Fruit fly (Drosophila melanogaster) whole organism, pupa: ENCODE data around the gene CG31126.
A peak's percentile ranks its signal among the peaks of the same experiment; 100 is the strongest.

ENCODE experiments used
- CG10348 ChIP-seq: fragments of 200-800 bp; sonication (Bioruptor generic); IDR thresholded peaks from 2 replicates; pipeline ENCODE4 v1.3.6; 2022; ENCODE audit warnings: missing biosample characterization, missing genetic modification characterization
- CG12605 ChIP-seq: fragments of 200-800 bp; sonication (Bioruptor generic); IDR thresholded peaks from 2 replicates; pipeline ENCODE4 v1.3.6; 2022; ENCODE audit warnings: missing biosample characterization, missing genetic modification characterization
- CG13204 ChIP-seq: fragments of 200-800 bp; sonication (Bioruptor generic); optimal IDR thresholded peaks from 2 replicates; lab custom pipeline; 2018; ENCODE audit warnings: missing biosample characterization, mild to moderate bottlenecking, missing genetic modification characterization, moderate library complexity
- CG14655 ChIP-seq: fragments of 200-800 bp; sonication (Bioruptor generic); optimal IDR thresholded peaks from 3 replicates; lab custom pipeline; 2017; ENCODE audit warnings: mild to moderate bottlenecking, missing biosample characterization, missing genetic modification reagents, missing genetic modification characterization
- CG15710 ChIP-seq: fragments of 200-800 bp; sonication (Bioruptor generic); optimal IDR thresholded peaks from 2 replicates; lab custom pipeline; 2018; ENCODE audit warnings: missing biosample characterization, mild to moderate bottlenecking, missing genetic modification characterization, moderate library complexity
- CG17806 ChIP-seq: fragments of 200-800 bp; sonication (Bioruptor generic); optimal IDR thresholded peaks from 2 replicates; lab custom pipeline; 2018; ENCODE audit warnings: missing biosample characterization, mild to moderate bottlenecking, missing genetic modification characterization, moderate library complexity
- CG32121 ChIP-seq: fragments of 200-800 bp; sonication (Bioruptor generic); IDR thresholded peaks from 2 replicates; pipeline ENCODE4 v1.3.6; 2022; ENCODE audit warnings: missing biosample characterization, missing genetic modification characterization
- CG34367 ChIP-seq: fragments of 200-800 bp; sonication (Bioruptor generic); optimal IDR thresholded peaks from 2 replicates; lab custom pipeline; 2018; ENCODE audit warnings: missing biosample characterization, mild to moderate bottlenecking, missing genetic modification characterization
- CG4496 ChIP-seq: fragments of 200-800 bp; sonication (Bioruptor generic); IDR thresholded peaks from 3 replicates; pipeline ENCODE4 v1.3.6; 2022; ENCODE audit warnings: missing biosample characterization, missing genetic modification characterization
- CG8159 ChIP-seq: fragments of 200-800 bp; sonication (Bioruptor generic); optimal IDR thresholded peaks from 3 replicates; lab custom pipeline; 2018; ENCODE audit warnings: missing biosample characterization, mild to moderate bottlenecking, missing genetic modification characterization, moderate library complexity
- CG8301 ChIP-seq: fragments of 200-800 bp; sonication (Bioruptor generic); optimal IDR thresholded peaks from 2 replicates; lab custom pipeline; 2018; ENCODE audit warnings: missing biosample characterization, mild to moderate bottlenecking, missing genetic modification characterization
- CG9948 ChIP-seq: fragments of 200-800 bp; sonication (Bioruptor generic); optimal IDR thresholded peaks from 2 replicates; lab custom pipeline; 2018; ENCODE audit warnings: missing biosample characterization, mild to moderate bottlenecking, missing genetic modification characterization, moderate library complexity
- D1 ChIP-seq: fragments of 200-800 bp; sonication (Bioruptor generic); optimal IDR thresholded peaks from 2 replicates; lab custom pipeline; 2018; ENCODE audit warnings: missing biosample characterization, mild to moderate bottlenecking, missing genetic modification characterization, moderate library complexity
- EcR ChIP-seq: fragments of 200-800 bp; sonication (Bioruptor generic); optimal IDR thresholded peaks from 3 replicates; lab custom pipeline; 2019; ENCODE audit warnings: missing biosample characterization, missing genetic modification characterization, mild to moderate bottlenecking, moderate library complexity, missing genetic modification reagents
- Ets98B ChIP-seq: fragments of 200-800 bp; sonication (Bioruptor generic); IDR thresholded peaks from 2 replicates; pipeline ENCODE4 v1.3.6; 2022; ENCODE audit warnings: missing biosample characterization, missing genetic modification characterization
- Pif1A ChIP-seq: fragments of 200-800 bp; sonication (Bioruptor generic); optimal IDR thresholded peaks from 3 replicates; lab custom pipeline; 2016; ENCODE audit warnings: missing biosample characterization, missing genetic modification characterization
- Pif1B ChIP-seq: fragments of 200-800 bp; sonication (Bioruptor generic); optimal IDR thresholded peaks from 3 replicates; lab custom pipeline; 2016; ENCODE audit warnings: missing biosample characterization, missing genetic modification characterization
- Snoo ChIP-seq: fragments of 200-800 bp; sonication (Bioruptor generic); optimal IDR thresholded peaks from 3 replicates; lab custom pipeline; 2017; ENCODE audit warnings: missing biosample characterization, mild to moderate bottlenecking, missing genetic modification characterization, inconsistent platforms
- fd96Ca ChIP-seq: fragments of 200-800 bp; sonication (Bioruptor generic); IDR thresholded peaks from 3 replicates; pipeline ENCODE4 v1.3.6; 2022; ENCODE audit warnings: missing biosample characterization, missing genetic modification characterization
- gl ChIP-seq: fragments of 200-800 bp; sonication (Bioruptor generic); optimal IDR thresholded peaks from 2 replicates; lab custom pipeline; 2018; ENCODE audit warnings: missing biosample characterization, mild to moderate bottlenecking, missing genetic modification characterization
- rn ChIP-seq: fragments of 200-800 bp; sonication (Bioruptor generic); IDR thresholded peaks from 2 replicates; pipeline ENCODE4 v1.3.6; 2022; ENCODE audit warnings: missing biosample characterization, missing genetic modification characterization

CG31126 gene

dm6 chr3R:24649923-24650322 lies 9.5 kb upstream of the CG31126 start, which contains the start of the genes puf and ash2:
puf (minus strand) TSS chr3R:24650043.
ash2 (plus strand) TSS chr3R:24650125.
- no peak for TF ChIP-seq Pif1A (GFP tag; lab: Kevin White, UChicago)
- TF ChIP-seq CG32121 (GFP tag; lab: Robert Waterston, UW), result no peak
- peak; percentile 47; the same call in 1 of the 3 replicates for TF ChIP-seq CG4496 (GFP tag; lab: Robert Waterston, UW)

- TF ChIP-seq CG9948, result no peak
- no peak for TF ChIP-seq Snoo (tag; lab: Kevin White, UChicago)
- no peak for TF ChIP-seq EcR (GFP tag; lab: Kevin White, UChicago)
- no peak for TF ChIP-seq rn (GFP tag; lab: Robert Waterston, UW)
- no peak for TF ChIP-seq Pif1B (GFP tag; lab: Kevin White, UChicago)
- TF ChIP-seq CG17806, result no peak
- TF ChIP-seq CG34367 (tag; lab: Kevin White, UChicago), result no peak
- TF ChIP-seq CG15710, result no peak
- no peak for TF ChIP-seq CG8301 (tag; lab: Kevin White, UChicago)
- no peak for TF ChIP-seq CG10348
- TF ChIP-seq Ets98B (GFP tag; lab: Robert Waterston, UW), result peak; percentile 71
- TF ChIP-seq CG4496 (GFP tag; lab: Robert Waterston, UW), result no peak; the same call in 1 of the 3 replicates
- peak; percentile 69 for TF ChIP-seq CG12605
- TF ChIP-seq CG14655 (GFP tag; lab: Kevin White, UChicago), result no peak
- TF ChIP-seq CG8159, result no peak
- no peak for TF ChIP-seq Pif1A (GFP tag; lab: Kevin White, UChicago)
- no peak for TF ChIP-seq gl (tag; lab: Kevin White, UChicago)
- TF ChIP-seq D1 (tag; lab: Kevin White, UChicago), result no peak
- TF ChIP-seq fd96Ca (GFP tag; lab: Robert Waterston, UW), result peak; percentile 60; the same call in 2 of the 3 replicates
- TF ChIP-seq CG13204, result no peak
- TF ChIP-seq CG32121 (GFP tag; lab: Robert Waterston, UW), result peak; percentile 68
Measured at dm6 chr3R:24651044-24651459, 8.4 kb upstream of the CG31126 start.

dm6 chr3R:24654770-24655322 lies 4.6 kb upstream of the CG31126 start, which contains the start of the genes CG31125 and CG6695:
CG31125 (minus strand) TSS chr3R:24654820.
CG6695 (plus strand) TSS chr3R:24655160.
- TF ChIP-seq CG32121 (GFP tag; lab: Robert Waterston, UW) (no peak), CG15710 (peak; percentile 40), CG9948 (peak; percentile 6)

dm6 chr3R:24661679-24662411 lies 2.4 kb downstream of the CG31126 start, which contains the start of gene Ppox:
Ppox (minus strand) TSS chr3R:24661851.
- no peak for TF ChIP-seq CG12605
- no peak for TF ChIP-seq gl (tag; lab: Kevin White, UChicago)
- no peak for TF ChIP-seq CG34367 (tag; lab: Kevin White, UChicago)
- TF ChIP-seq Pif1B (GFP tag; lab: Kevin White, UChicago), result no peak
- no peak for TF ChIP-seq Snoo (tag; lab: Kevin White, UChicago)
- no peak for TF ChIP-seq CG8301 (tag; lab: Kevin White, UChicago)
- no peak for TF ChIP-seq Ets98B (GFP tag; lab: Robert Waterston, UW)
- TF ChIP-seq CG32121 (GFP tag; lab: Robert Waterston, UW), result no peak
- no peak for TF ChIP-seq CG14655 (GFP tag; lab: Kevin White, UChicago)
- TF ChIP-seq EcR (GFP tag; lab: Kevin White, UChicago), result no peak
- TF ChIP-seq, all 21 proteins: peak for 0

DNA sequence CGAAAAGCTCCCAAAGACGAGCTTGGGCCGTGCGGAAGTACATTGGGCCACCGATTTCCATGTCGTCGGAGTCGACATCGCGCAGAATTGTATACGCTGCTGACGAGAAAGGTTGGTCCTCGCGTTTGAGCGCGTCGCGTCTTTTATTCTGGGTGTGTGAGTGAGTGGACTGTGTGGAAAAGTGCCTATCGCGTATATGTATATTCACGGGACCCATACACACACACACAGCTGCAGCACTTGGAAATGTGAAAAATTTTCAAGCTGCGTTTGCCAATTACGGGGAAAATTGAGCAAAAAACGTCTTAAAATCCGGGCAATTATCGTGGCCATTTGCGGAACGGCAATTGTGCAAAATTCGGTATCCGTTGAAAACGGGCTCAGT lies 3.0 kb downstream of the CG31126 start, which contains the start of gene slo:
Gene slo (plus strand): TSS at position 80 of the 385 bp plus-strand sequence.
- no peak for TF ChIP-seq CG8301 (tag; lab: Kevin White, UChicago)
- TF ChIP-seq, all 21 proteins: peak for 0

dm6 chr3R:24663044-24663443 lies 3.6 kb downstream of the CG31126 start:
- TF ChIP-seq CG32121 (GFP tag; lab: Robert Waterston, UW), result no peak
- TF ChIP-seq CG12605, result no peak
- TF ChIP-seq EcR (GFP tag; lab: Kevin White, UChicago), result no peak
- no peak for TF ChIP-seq CG10348
- TF ChIP-seq Pif1B (GFP tag; lab: Kevin White, UChicago), result no peak
- TF ChIP-seq Pif1A (GFP tag; lab: Kevin White, UChicago), result no peak
- no peak for TF ChIP-seq CG8301 (tag; lab: Kevin White, UChicago)
- TF ChIP-seq fd96Ca (GFP tag; lab: Robert Waterston, UW), result no peak
- TF ChIP-seq CG17806, result no peak
- no peak for TF ChIP-seq Ets98B (GFP tag; lab: Robert Waterston, UW)
- TF ChIP-seq CG13204, result no peak
- no peak for TF ChIP-seq CG34367 (tag; lab: Kevin White, UChicago)
- TF ChIP-seq CG4496 (GFP tag; lab: Robert Waterston, UW), result no peak
- no peak for TF ChIP-seq CG8159
- no peak for TF ChIP-seq CG15710
- TF ChIP-seq CG14655 (GFP tag; lab: Kevin White, UChicago), result no peak
- TF ChIP-seq rn (GFP tag; lab: Robert Waterston, UW), result no peak
- TF ChIP-seq gl (tag; lab: Kevin White, UChicago), result no peak
